Worm (Caenorhabditis elegans) whole organism, young adult: Measurements from ENCODE around the gene C30G7.2.

Experiments
- B0261.1 ChIP-seq: sonication (generic microtip); optimal IDR thresholded peaks from 2 replicates; lab custom pipeline; 2016; ENCODE audit warnings: mild to moderate bottlenecking, missing genetic modification characterization, moderate library complexity, missing compliant biosample characterization
- B0336.3 ChIP-seq: fragments of 200-800 bp; sonication (Bioruptor generic); IDR thresholded peaks from 2 replicates; pipeline ENCODE4 v1.3.6; 2022; ENCODE audit warnings: missing genetic modification characterization, missing compliant biosample characterization
- D2030.7 ChIP-seq: fragments of 200-800 bp; sonication (Bioruptor generic); IDR thresholded peaks from 2 replicates; pipeline ENCODE4 v1.3.6; 2022; ENCODE audit warnings: missing genetic modification reagents, missing genetic modification characterization, missing compliant biosample characterization
- F37B4.10 ChIP-seq: fragments of 200-800 bp; sonication (Bioruptor generic); IDR thresholded peaks from 2 replicates; pipeline ENCODE4 v1.3.6; 2022; ENCODE audit warnings: missing genetic modification characterization, missing compliant biosample characterization
- F55B11.4 ChIP-seq: sonication (generic microtip); optimal IDR thresholded peaks from 2 replicates; lab custom pipeline; 2016; ENCODE audit warnings: missing compliant biosample characterization, missing genetic modification characterization, borderline replicate concordance; ENCODE audit not compliant: insufficient read depth
- Y53F4B.3 ChIP-seq: fragments of 200-800 bp; sonication (Bioruptor generic); IDR thresholded peaks from 2 replicates; pipeline ENCODE4 v1.3.6; 2022; ENCODE audit warnings: missing genetic modification reagents, missing genetic modification characterization, missing compliant biosample characterization
- Y67H2A.10 ChIP-seq: fragments of 200-800 bp; sonication (Bioruptor generic); conservative IDR thresholded peaks from 2 replicates; pipeline ENCODE4 v1.3.6; 2022; ENCODE audit warnings: missing genetic modification reagents, missing genetic modification characterization, missing compliant biosample characterization
- Y79H2A.3 ChIP-seq: fragments of 200-800 bp; sonication (Bioruptor generic); conservative IDR thresholded peaks from 2 replicates; pipeline ENCODE4 v1.3.6; 2022; ENCODE audit warnings: missing genetic modification reagents, missing genetic modification characterization, missing compliant biosample characterization
- ama-1 ChIP-seq, 3 experiments: fragments of 150-350 bp in 1 of 3; sonication (generic microtip) in 2 of 3; optimal IDR thresholded peaks; 2 replicates each; lab custom pipeline; 2014 to 2018; ENCODE audit warnings: missing biosample characterization in 2 of 3, missing genetic modification characterization in 2 of 3, missing genetic modification reagents in 2 of 3
- atf-7 ChIP-seq: sonication (generic microtip); optimal IDR thresholded peaks from 2 replicates; lab custom pipeline; 2017; ENCODE audit warnings: mild to moderate bottlenecking, missing genetic modification characterization, missing compliant biosample characterization
- attf-3 ChIP-seq: fragments of 200-800 bp; sonication (Bioruptor generic); conservative IDR thresholded peaks from 2 replicates; pipeline ENCODE4 v1.3.6; 2022; ENCODE audit warnings: missing genetic modification reagents, missing genetic modification characterization, missing compliant biosample characterization
- attf-6 ChIP-seq: fragments of 200-800 bp; sonication (Bioruptor generic); IDR thresholded peaks from 2 replicates; pipeline ENCODE4 v1.3.6; 2022; ENCODE audit warnings: missing genetic modification reagents, missing genetic modification characterization, missing compliant biosample characterization
- bed-2 ChIP-seq: fragments of 200-800 bp; sonication (Bioruptor generic); IDR thresholded peaks from 2 replicates; pipeline ENCODE4 v1.3.6; 2022; ENCODE audit warnings: missing genetic modification reagents, missing genetic modification characterization, missing compliant biosample characterization
- ceh-27 ChIP-seq: fragments of 200-800 bp; sonication (Bioruptor generic); optimal IDR thresholded peaks from 2 replicates; lab custom pipeline; 2018; ENCODE audit warnings: mild to moderate bottlenecking, missing genetic modification characterization, moderate library complexity, missing compliant biosample characterization
- ceh-58 ChIP-seq: fragments of 200-800 bp; sonication (Bioruptor generic); IDR thresholded peaks from 2 replicates; pipeline ENCODE4 v1.3.6; 2022; ENCODE audit warnings: missing genetic modification characterization, missing compliant biosample characterization
- ceh-91 ChIP-seq: fragments of 200-800 bp; sonication (Bioruptor generic); IDR thresholded peaks from 2 replicates; pipeline ENCODE4 v1.3.6; 2022; ENCODE audit warnings: missing genetic modification reagents, missing genetic modification characterization, missing compliant biosample characterization
- dox-1 ChIP-seq: fragments of 200-800 bp; sonication (Bioruptor generic); IDR thresholded peaks from 2 replicates; pipeline ENCODE4 v1.3.6; 2022; ENCODE audit warnings: missing genetic modification reagents, missing genetic modification characterization, missing compliant biosample characterization
- efl-1 ChIP-seq: fragments of 150-350 bp; optimal IDR thresholded peaks from 2 replicates; lab custom pipeline; 2014; ENCODE audit warnings: missing biosample characterization, missing genetic modification reagents, missing genetic modification characterization
- egl-18 ChIP-seq: fragments of 200-800 bp; sonication (Bioruptor generic); IDR thresholded peaks from 2 replicates; pipeline ENCODE4 v1.3.6; 2022; ENCODE audit warnings: missing genetic modification reagents, missing genetic modification characterization, missing compliant biosample characterization
- gei-17 ChIP-seq: fragments of 200-800 bp; sonication (Bioruptor generic); optimal IDR thresholded peaks from 2 replicates; lab custom pipeline; 2018; ENCODE audit warnings: mild to moderate bottlenecking, missing genetic modification characterization, missing compliant biosample characterization
- him-1 ChIP-seq: sonication (generic microtip); optimal IDR thresholded peaks from 2 replicates; lab custom pipeline; 2016; ENCODE audit warnings: missing genotype, missing genetic modification reagents, missing genetic modification characterization, missing compliant biosample characterization
- hsf-1 ChIP-seq: fragments of 200-800 bp; sonication (Bioruptor generic); IDR thresholded peaks from 2 replicates; pipeline ENCODE4 v1.3.6; 2022; ENCODE audit warnings: missing genetic modification reagents, missing genetic modification characterization, missing compliant biosample characterization
- let-526 ChIP-seq: fragments of 200-800 bp; sonication (Bioruptor generic); IDR thresholded peaks from 2 replicates; pipeline ENCODE4 v1.3.6; 2022; ENCODE audit warnings: missing genetic modification reagents, missing genetic modification characterization, missing compliant biosample characterization
- let-607 ChIP-seq, 2 experiments: fragments of 200-800 bp in 1 of 2; sonication (Bioruptor generic) in 1 of 2; sonication (generic microtip) in 1 of 2; optimal IDR thresholded peaks; 2 replicates each; lab custom pipeline; 2016 to 2018; ENCODE audit warnings: mild to moderate bottlenecking in 2 of 2, missing compliant biosample characterization in 2 of 2, missing genetic modification characterization in 2 of 2, moderate library complexity in 2 of 2, missing genotype in 1 of 2
- lir-1 ChIP-seq: fragments of 200-800 bp; sonication (Bioruptor generic); conservative IDR thresholded peaks from 2 replicates; pipeline ENCODE4 v1.3.6; 2022; ENCODE audit warnings: missing genetic modification reagents, missing genetic modification characterization, missing compliant biosample characterization
- lsy-27 ChIP-seq: sonication (generic microtip); optimal IDR thresholded peaks from 2 replicates; lab custom pipeline; 2017; ENCODE audit warnings: missing genetic modification characterization, mild to moderate bottlenecking, missing compliant biosample characterization, antibody characterized with exemption, missing genotype, borderline replicate concordance; ENCODE audit not compliant: insufficient read depth
- mcd-1 ChIP-seq: fragments of 200-800 bp; sonication (Bioruptor generic); IDR thresholded peaks from 2 replicates; pipeline ENCODE4 v1.3.6; 2022; ENCODE audit warnings: missing genetic modification reagents, missing genetic modification characterization, missing compliant biosample characterization
- nfya-1 ChIP-seq: sonication (generic microtip); optimal IDR thresholded peaks from 2 replicates; lab custom pipeline; 2017; ENCODE audit warnings: antibody characterized with exemption, missing compliant biosample characterization, missing genetic modification characterization, borderline replicate concordance; ENCODE audit not compliant: insufficient read depth
- nfyb-1 ChIP-seq: fragments of 200-800 bp; sonication (Bioruptor generic); IDR thresholded peaks from 2 replicates; pipeline ENCODE4 v1.3.6; 2022; ENCODE audit warnings: missing genetic modification reagents, missing genetic modification characterization, missing compliant biosample characterization
- nhr-120 ChIP-seq: fragments of 200-800 bp; sonication (Bioruptor generic); IDR thresholded peaks from 2 replicates; pipeline ENCODE4 v1.3.6; 2022; ENCODE audit warnings: missing genetic modification characterization, missing compliant biosample characterization
- nhr-179 ChIP-seq: sonication (generic microtip); optimal IDR thresholded peaks from 2 replicates; lab custom pipeline; 2016; ENCODE audit warnings: mild to moderate bottlenecking, missing genetic modification characterization, missing compliant biosample characterization
- nhr-27 ChIP-seq: fragments of 200-800 bp; sonication (Bioruptor generic); optimal IDR thresholded peaks from 2 replicates; lab custom pipeline; 2018; ENCODE audit warnings: mild to moderate bottlenecking, missing genetic modification characterization, moderate library complexity, missing compliant biosample characterization
- rcor-1 ChIP-seq: fragments of 200-800 bp; sonication (Bioruptor generic); IDR thresholded peaks from 2 replicates; pipeline ENCODE4 v1.3.6; 2022; ENCODE audit warnings: missing genetic modification reagents, missing genetic modification characterization, missing compliant biosample characterization
- repo-1 ChIP-seq: sonication (generic microtip); optimal IDR thresholded peaks from 2 replicates; lab custom pipeline; 2017; ENCODE audit warnings: mild to moderate bottlenecking, missing genetic modification characterization, missing compliant biosample characterization
- sdz-38 ChIP-seq: sonication (generic microtip); optimal IDR thresholded peaks from 2 replicates; lab custom pipeline; 2016; ENCODE audit warnings: missing genotype, missing genetic modification characterization, missing compliant biosample characterization
- snpc-1.3 ChIP-seq: sonication (generic microtip); optimal IDR thresholded peaks from 2 replicates; lab custom pipeline; 2017; ENCODE audit warnings: missing genetic modification characterization, mild to moderate bottlenecking, missing compliant biosample characterization, antibody characterized with exemption, moderate library complexity, missing genotype, missing genetic modification reagents; ENCODE audit not compliant: insufficient read depth
- snpc-3.4 ChIP-seq: sonication (generic microtip); optimal IDR thresholded peaks from 2 replicates; lab custom pipeline; 2017; ENCODE audit warnings: missing genetic modification characterization, mild to moderate bottlenecking, missing compliant biosample characterization, antibody characterized with exemption, moderate library complexity, missing genotype, missing genetic modification reagents
- ztf-3 ChIP-seq: fragments of 200-800 bp; sonication (Bioruptor generic); optimal IDR thresholded peaks from 2 replicates; lab custom pipeline; 2018; ENCODE audit warnings: mild to moderate bottlenecking, missing genetic modification characterization, missing compliant biosample characterization

The C30G7.2 gene

DNA sequence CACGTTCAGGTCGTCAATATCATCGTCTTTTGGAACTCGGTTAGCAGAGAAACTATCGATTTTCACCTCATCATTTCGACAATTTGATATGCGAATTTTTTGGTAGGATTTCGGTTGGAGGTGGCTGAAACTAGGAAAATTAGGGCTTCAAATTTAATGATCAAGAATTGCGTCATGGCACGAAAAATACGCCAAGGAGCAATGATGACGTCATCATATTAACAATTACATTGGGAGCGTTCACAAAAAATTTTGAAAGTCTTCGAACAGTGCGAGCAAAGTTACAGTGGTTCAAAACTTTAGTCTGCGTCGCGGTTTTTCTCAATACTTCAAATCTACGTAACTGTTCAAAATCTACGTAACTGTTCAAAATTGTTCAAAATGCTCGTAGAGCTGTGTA, 6.2 kb downstream of the C30G7.2 start:
- TF ChIP-seq attf-3 (GFP tag; lab: Robert Waterston, UW), result no peak
- no peak for TF ChIP-seq nhr-179 (tag; lab: Kevin White, UChicago)
- TF ChIP-seq ama-1 (optimal IDR thresholded peaks at IDR 0.05; lab: Kevin White, UChicago), result no peak
- TF ChIP-seq ama-1 (GFP tag; optimal IDR thresholded peaks at IDR 0.05; lab: Kevin White, UChicago), result no peak
- TF ChIP-seq dox-1 (GFP tag; lab: Robert Waterston, UW), result no peak
- no peak for TF ChIP-seq lsy-27
- TF ChIP-seq egl-18, result no peak
- no peak for TF ChIP-seq snpc-3.4 (tag; lab: Kevin White, UChicago)
- no peak for TF ChIP-seq B0336.3 (GFP tag; lab: Robert Waterston, UW)
- no peak for TF ChIP-seq lir-1
- TF ChIP-seq ceh-91 (GFP tag; lab: Robert Waterston, UW), result no peak
- no peak for TF ChIP-seq ceh-58 (GFP tag; lab: Robert Waterston, UW)
- TF ChIP-seq gei-17 (GFP tag; lab: Kevin White, UChicago), result no peak

DNA sequence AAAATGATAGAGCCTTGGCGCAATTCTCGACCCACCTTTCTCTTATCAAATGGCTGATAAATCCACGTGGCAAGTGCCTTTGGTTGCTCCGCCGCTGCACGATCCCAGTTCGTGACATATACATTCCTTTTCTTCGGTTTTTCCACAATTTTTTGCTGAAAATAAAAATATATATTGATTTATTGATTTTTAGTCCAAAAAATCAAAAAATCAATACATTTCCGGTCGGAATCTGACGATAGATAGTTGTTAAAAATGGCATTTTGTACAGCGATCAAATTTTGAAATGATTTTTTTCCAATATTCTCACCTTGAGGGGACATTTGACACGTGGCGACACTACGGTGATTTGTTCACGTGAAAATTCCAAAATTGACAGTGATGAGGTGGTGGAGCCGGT, 7.1 kb downstream of the C30G7.2 start:
- no peak for TF ChIP-seq hsf-1
- no peak for TF ChIP-seq nhr-120 (GFP tag; lab: Robert Waterston, UW)
- TF ChIP-seq D2030.7 (GFP tag; lab: Robert Waterston, UW), result no peak
- no peak for TF ChIP-seq nhr-179 (tag; lab: Kevin White, UChicago)
- TF ChIP-seq repo-1 (tag; lab: Kevin White, UChicago), result no peak
- TF ChIP-seq Y53F4B.3 (GFP tag; lab: Robert Waterston, UW), result no peak
- TF ChIP-seq ztf-3, result no peak
- no peak for TF ChIP-seq F37B4.10 (GFP tag; lab: Robert Waterston, UW)
- TF ChIP-seq rcor-1 (GFP tag; lab: Robert Waterston, UW), result no peak
- TF ChIP-seq atf-7 (tag; lab: Kevin White, UChicago), result no peak
- TF ChIP-seq efl-1 (GFP tag; lab: Kevin White, UChicago), result no peak
- TF ChIP-seq nhr-27 (tag; lab: Kevin White, UChicago), result no peak
- TF ChIP-seq sdz-38 (tag; lab: Kevin White, UChicago), result no peak
- no peak for TF ChIP-seq nfya-1

DNA sequence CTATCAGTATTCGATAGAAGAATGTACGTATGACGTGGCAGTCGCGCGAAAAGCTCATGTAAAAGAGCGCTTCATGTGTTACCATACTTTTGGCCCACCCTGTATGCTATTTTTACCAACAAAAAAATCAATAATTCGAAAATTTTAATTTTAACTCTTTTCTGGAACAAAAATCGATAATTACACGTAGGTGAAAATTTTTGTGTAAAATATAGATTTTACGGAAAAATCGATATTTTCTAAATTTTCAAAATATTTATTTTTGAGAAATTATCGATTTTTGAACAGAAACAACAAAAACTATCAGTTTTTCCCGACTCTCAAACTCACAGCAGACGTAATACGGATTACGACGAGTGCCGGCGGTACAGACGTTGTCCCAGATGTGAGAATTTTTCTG, 8.4 kb downstream of the C30G7.2 start:
- TF ChIP-seq bed-2 (GFP tag; lab: Robert Waterston, UW), result no peak
- no peak for TF ChIP-seq let-607 (tag; optimal IDR thresholded peaks at IDR 0.05; lab: Kevin White, UChicago)
- TF ChIP-seq let-526, result no peak
- no peak for TF ChIP-seq him-1 (tag; lab: Kevin White, UChicago)
- TF ChIP-seq snpc-1.3 (tag; lab: Kevin White, UChicago), result no peak
- no peak for TF ChIP-seq nfyb-1 (GFP tag; lab: Robert Waterston, UW)
- no peak for TF ChIP-seq Y79H2A.3 (GFP tag; lab: Robert Waterston, UW)
- TF ChIP-seq F55B11.4 (tag; lab: Kevin White, UChicago), result no peak
- no peak for TF ChIP-seq Y67H2A.10 (GFP tag; lab: Robert Waterston, UW)
- TF ChIP-seq attf-6, result no peak
- TF ChIP-seq B0261.1, result no peak
- TF ChIP-seq mcd-1 (GFP tag; lab: Robert Waterston, UW), result no peak
- no peak for TF ChIP-seq ceh-27 (GFP tag; lab: Kevin White, UChicago)
